Worm (Caenorhabditis elegans) whole organism, mixed stage, embryonic: Measurements from ENCODE around the gene nsy-7.

Experiments used
- blmp-1 ChIP-seq: fragments of 150-350 bp; optimal IDR thresholded peaks from 2 replicates; lab custom pipeline; 2014; ENCODE audit warnings: missing biosample characterization, missing genetic modification characterization
- elt-3 ChIP-seq: fragments of 150-350 bp; optimal IDR thresholded peaks from 2 replicates; lab custom pipeline; 2014; ENCODE audit warnings: missing biosample characterization, missing genetic modification characterization
- ham-2 ChIP-seq: fragments of 200-800 bp; sonication (Bioruptor generic); optimal IDR thresholded peaks from 2 replicates; lab custom pipeline; 2018; ENCODE audit warnings: mild to moderate bottlenecking, missing genetic modification characterization, missing compliant biosample characterization
- lin-32 ChIP-seq: fragments of 200-800 bp; sonication (Bioruptor generic); optimal IDR thresholded peaks from 2 replicates; lab custom pipeline; 2018; ENCODE audit warnings: mild to moderate bottlenecking, missing genetic modification characterization, missing compliant biosample characterization
- sptf-1 ChIP-seq: sonication (generic microtip); optimal IDR thresholded peaks from 2 replicates; lab custom pipeline; 2017; ENCODE audit warnings: mild to moderate bottlenecking, missing genetic modification characterization, moderate library complexity, missing compliant biosample characterization
- unc-39 ChIP-seq: fragments of 150-350 bp; optimal IDR thresholded peaks from 2 replicates; lab custom pipeline; 2014; ENCODE audit warnings: missing biosample characterization, missing genetic modification characterization
- unc-62 ChIP-seq: fragments of 150-350 bp; optimal IDR thresholded peaks from 2 replicates; lab custom pipeline; 2014; ENCODE audit warnings: missing biosample characterization, missing genetic modification reagents, missing genetic modification characterization

- TF ChIP-seq lin-32 (GFP tag; lab: Kevin White, UChicago) (no peak), ham-2 (GFP tag; lab: Kevin White, UChicago) (no peak), unc-62 (GFP tag; lab: Kevin White, UChicago) (no peak), unc-39 (tag; lab: Kevin White, UChicago) (no peak), elt-3 (no peak), sptf-1 (tag; lab: Kevin White, UChicago) (no peak), blmp-1 (tag; lab: Kevin White, UChicago) (no peak)
Observed at ce11 chrIV:8034182-8034581, 52.3 kb downstream of the nsy-7 start.
